Fruit fly (Drosophila melanogaster): ENCODE measurements around the gene CG44002.
A peak's percentile ranks its signal among the peaks of the same experiment; 100 is the strongest.

Gene CG44002

DNA sequence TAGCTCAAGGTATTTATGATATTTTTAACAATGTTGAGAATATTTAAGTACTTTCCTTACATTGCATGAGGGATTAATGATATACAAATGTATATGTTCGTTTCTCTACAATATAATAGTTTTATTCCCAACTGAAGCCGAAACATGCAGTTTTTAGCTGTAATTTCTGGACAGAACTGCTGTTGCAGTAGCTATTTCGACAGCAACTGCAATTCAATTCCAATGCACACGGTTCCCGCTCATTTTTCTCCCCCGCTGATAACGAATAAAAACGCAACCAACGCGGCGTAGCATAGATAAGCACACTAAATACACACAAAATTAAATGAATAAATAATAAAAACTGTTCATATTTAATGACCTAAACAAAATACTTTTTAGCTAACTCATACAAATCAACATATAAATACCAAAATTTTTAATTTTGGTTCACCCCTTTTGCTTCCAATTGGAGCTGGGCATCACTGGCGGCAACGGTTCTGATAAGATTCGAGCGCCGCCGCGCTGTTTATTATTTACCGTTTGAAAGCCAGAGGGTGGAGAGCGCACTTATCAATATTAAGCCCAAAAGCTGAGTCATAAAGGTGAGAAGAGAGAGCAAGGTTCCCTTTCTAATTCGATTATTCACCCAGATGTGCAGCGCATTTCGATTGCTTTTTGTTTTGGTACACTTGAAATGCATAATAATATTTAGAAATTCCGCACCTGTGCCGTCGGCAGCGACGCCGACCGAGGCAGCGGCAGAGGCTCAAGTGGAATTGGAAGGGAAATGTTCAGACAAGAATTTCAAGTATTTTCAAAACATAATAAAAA, 12.4 kb downstream of the CG44002 start:
- TF ChIP-seq Rel (GFP tag; optimal IDR thresholded peaks at IDR 0.05), result peak; percentile 39
- TF ChIP-seq Rel (tag; optimal IDR thresholded peaks at IDR 0.05), result no peak
- TF ChIP-seq Hnf4 (GFP tag; optimal IDR thresholded peaks at IDR 0.05), result peak; percentile 19
- TF ChIP-seq foxo (GFP tag; optimal IDR thresholded peaks at IDR 0.05), result peak in 1 of 2 experiments; percentile 41
- TF ChIP-seq pan (optimal IDR thresholded peaks at IDR 0.05), result no peak
- TF ChIP-seq Myc (optimal IDR thresholded peaks at IDR 0.05), result peak; percentile 55
- TF ChIP-seq OdsH (GFP tag; optimal IDR thresholded peaks at IDR 0.05), result peak; percentile 38
- TF ChIP-seq Hr83 (GFP tag; optimal IDR thresholded peaks at IDR 0.05; ENCODE audit: poor library complexity, severe bottlenecking), result no peak
- TF ChIP-seq usp (GFP tag; optimal IDR thresholded peaks at IDR 0.05), result no peak
- peak; percentile 19 for TF ChIP-seq br (GFP tag; optimal IDR thresholded peaks at IDR 0.05)
- no peak for TF ChIP-seq Vsx2 (GFP tag; optimal IDR thresholded peaks at IDR 0.05; ENCODE audit: partially characterized antibody)
- TF ChIP-seq N (GFP tag; optimal IDR thresholded peaks at IDR 0.05), result no peak
- peak; percentile 23 for TF ChIP-seq fru (GFP tag; optimal IDR thresholded peaks at IDR 0.05)
- no peak for TF ChIP-seq CrebA (GFP tag; optimal IDR thresholded peaks at IDR 0.05; ENCODE audit: borderline replicate concordance)
- TF ChIP-seq sage (GFP tag; optimal IDR thresholded peaks at IDR 0.05), result peak; percentile 37
- no peak for TF ChIP-seq tai (GFP tag; optimal IDR thresholded peaks at IDR 0.05)
- peak; percentile 35 for TF ChIP-seq GATAd (GFP tag; optimal IDR thresholded peaks at IDR 0.05)
- TF ChIP-seq rgr (GFP tag; optimal IDR thresholded peaks at IDR 0.05), result peak; percentile 38
- peak; percentile 31 for TF ChIP-seq HLH106 (tag; optimal IDR thresholded peaks at IDR 0.05)
- TF ChIP-seq woc (GFP tag; optimal IDR thresholded peaks at IDR 0.05), result peak; percentile 36
- TF ChIP-seq h (GFP tag; optimal IDR thresholded peaks at IDR 0.05), result peak; percentile 42

DNA sequence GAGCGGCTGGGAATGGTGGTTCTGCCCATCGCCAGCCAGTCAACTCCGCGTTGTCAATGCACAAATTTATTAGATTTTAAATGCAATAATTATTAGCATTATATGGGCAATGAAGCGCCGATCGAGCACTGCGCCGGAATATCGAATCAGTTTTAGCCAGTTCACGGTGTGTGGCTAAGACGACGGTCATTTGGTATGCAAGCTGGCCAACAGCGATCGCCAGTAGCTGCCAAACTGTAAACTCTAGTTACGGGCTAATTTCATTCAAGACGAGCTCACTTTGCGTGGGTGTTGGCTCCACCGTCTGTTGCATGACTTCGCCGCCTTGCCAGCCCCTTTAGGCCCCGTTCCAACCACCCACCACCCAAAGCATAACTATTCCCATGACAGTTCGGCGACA, 15.1 kb downstream of the CG44002 start:
- no peak for TF ChIP-seq dmrt93B (GFP tag; optimal IDR thresholded peaks at IDR 0.05)
- no peak for TF ChIP-seq Hr83 (GFP tag; optimal IDR thresholded peaks at IDR 0.05; ENCODE audit: poor library complexity, severe bottlenecking)
- no peak for TF ChIP-seq N (GFP tag; optimal IDR thresholded peaks at IDR 0.05)
- TF ChIP-seq OdsH (GFP tag; optimal IDR thresholded peaks at IDR 0.05), result no peak
- no peak for TF ChIP-seq dsf (GFP tag; optimal IDR thresholded peaks at IDR 0.05; ENCODE audit: borderline replicate concordance)
- no peak for TF ChIP-seq tai (GFP tag; optimal IDR thresholded peaks at IDR 0.05)
- TF ChIP-seq jim (GFP tag; optimal IDR thresholded peaks at IDR 0.05), result no peak
- no peak for TF ChIP-seq Myc (optimal IDR thresholded peaks at IDR 0.05)
- TF ChIP-seq lola (GFP tag; optimal IDR thresholded peaks at IDR 0.05), result no peak
- TF ChIP-seq rgr (GFP tag; optimal IDR thresholded peaks at IDR 0.05), result no peak
- TF ChIP-seq Jra (GFP tag; optimal IDR thresholded peaks at IDR 0.05), result no peak
- TF ChIP-seq pan (optimal IDR thresholded peaks at IDR 0.05), result no peak
- TF ChIP-seq fru (GFP tag; optimal IDR thresholded peaks at IDR 0.05), result no peak
- TF ChIP-seq CG9705 (GFP tag; optimal IDR thresholded peaks at IDR 0.05), result no peak
- no peak for TF ChIP-seq ey (GFP tag; optimal IDR thresholded peaks at IDR 0.05)
- TF ChIP-seq sage (GFP tag; optimal IDR thresholded peaks at IDR 0.05), result no peak
- no peak for TF ChIP-seq Mio (GFP tag; optimal IDR thresholded peaks at IDR 0.05)
- no peak for TF ChIP-seq h (GFP tag; optimal IDR thresholded peaks at IDR 0.05)

DNA sequence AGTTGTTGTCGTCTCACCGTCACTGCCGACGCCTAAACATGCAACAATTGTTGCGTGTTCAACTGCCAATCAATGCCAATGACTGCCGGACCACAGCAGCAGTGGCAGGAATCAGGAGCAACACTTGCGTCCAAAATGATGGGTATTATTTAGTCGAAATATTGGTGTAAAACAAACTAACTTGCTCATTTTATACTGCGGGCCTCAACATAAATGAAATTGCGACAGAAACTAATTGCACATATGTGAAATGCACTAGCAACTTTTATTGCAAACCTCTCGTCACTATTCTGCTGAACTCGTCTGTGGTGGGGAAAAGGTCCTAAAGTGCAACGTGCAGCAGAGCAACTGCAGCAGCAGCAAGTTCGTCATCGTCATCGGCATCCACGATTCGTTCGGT, 16.1 kb downstream of the CG44002 start:
- TF ChIP-seq Vsx2 (GFP tag; optimal IDR thresholded peaks at IDR 0.05; ENCODE audit: partially characterized antibody), result no peak
- no peak for TF ChIP-seq sv (GFP tag; optimal IDR thresholded peaks at IDR 0.05)
- TF ChIP-seq Myc (optimal IDR thresholded peaks at IDR 0.05), result no peak
- no peak for TF ChIP-seq N (GFP tag; optimal IDR thresholded peaks at IDR 0.05)
- no peak for TF ChIP-seq Rel (GFP tag; optimal IDR thresholded peaks at IDR 0.05)
- TF ChIP-seq Rel (tag; optimal IDR thresholded peaks at IDR 0.05), result no peak
- TF ChIP-seq sage (GFP tag; optimal IDR thresholded peaks at IDR 0.05), result no peak
- no peak for TF ChIP-seq Abd-B (GFP tag; optimal IDR thresholded peaks at IDR 0.05)
- no peak for TF ChIP-seq OdsH (GFP tag; optimal IDR thresholded peaks at IDR 0.05)
- TF ChIP-seq dmrt93B (GFP tag; optimal IDR thresholded peaks at IDR 0.05), result no peak
- no peak for TF ChIP-seq dl (GFP tag; optimal IDR thresholded peaks at IDR 0.05; ENCODE audit: insufficient read depth in 1 of 2, partially characterized antibody in 2 of 2)
- TF ChIP-seq CG32264 (GFP tag; optimal IDR thresholded peaks at IDR 0.05), result no peak
- TF ChIP-seq tai (GFP tag; optimal IDR thresholded peaks at IDR 0.05), result no peak
